Worm (Caenorhabditis elegans) whole organism, L3 larva: ENCODE measurements around the gene R04E5.7.

Experiments used
- ZK546.5 ChIP-seq: sonication (generic microtip); optimal IDR thresholded peaks from 2 replicates; lab custom pipeline; 2017; ENCODE audit warnings: missing biosample characterization, missing genetic modification characterization
- aly-2 ChIP-seq: fragments of 150-350 bp; optimal IDR thresholded peaks from 2 replicates; lab custom pipeline; 2014; ENCODE audit warnings: missing biosample characterization, missing genetic modification characterization
- ama-1 ChIP-seq: fragments of 150-350 bp; optimal IDR thresholded peaks from 2 replicates; lab custom pipeline; 2018
- ceh-16 ChIP-seq: sonication (generic microtip); optimal IDR thresholded peaks from 2 replicates; lab custom pipeline; 2017; ENCODE audit warnings: missing biosample characterization, missing genetic modification characterization
- ceh-28 ChIP-seq: fragments of 150-350 bp; optimal IDR thresholded peaks from 2 replicates; lab custom pipeline; 2014; ENCODE audit warnings: missing biosample characterization, missing genetic modification reagents, missing genetic modification characterization
- ceh-9 ChIP-seq: sonication (generic microtip); optimal IDR thresholded peaks from 2 replicates; lab custom pipeline; 2018; ENCODE audit warnings: missing biosample characterization, missing genetic modification characterization
- daf-12 ChIP-seq: fragments of 150-350 bp; optimal IDR thresholded peaks from 2 replicates; lab custom pipeline; 2014; ENCODE audit warnings: missing biosample characterization, missing genetic modification reagents, missing genetic modification characterization
- egl-27 ChIP-seq: sonication (generic microtip); optimal IDR thresholded peaks from 4 replicates; lab custom pipeline; 2017; ENCODE audit warnings: missing biosample characterization, missing genetic modification reagents, missing genetic modification characterization
- egl-5 ChIP-seq: fragments of 150-350 bp; optimal IDR thresholded peaks from 2 replicates; lab custom pipeline; 2017; ENCODE audit warnings: missing biosample characterization, missing genetic modification reagents, missing genetic modification characterization, inconsistent platforms
- elt-1 ChIP-seq: fragments of 150-350 bp; optimal IDR thresholded peaks from 2 replicates; lab custom pipeline; 2014; ENCODE audit warnings: missing biosample characterization, missing genetic modification characterization
- elt-2 ChIP-seq: sonication (generic microtip); optimal IDR thresholded peaks from 2 replicates; lab custom pipeline; 2016; ENCODE audit warnings: missing genetic modification reagents, mild to moderate bottlenecking, missing genetic modification characterization, missing compliant biosample characterization
- fkh-2 ChIP-seq: fragments of 150-350 bp; optimal IDR thresholded peaks from 2 replicates; lab custom pipeline; 2014; ENCODE audit warnings: missing biosample characterization, missing genetic modification reagents, missing genetic modification characterization
- lin-15B ChIP-seq: fragments of 150-350 bp; optimal IDR thresholded peaks from 2 replicates; lab custom pipeline; 2014; ENCODE audit warnings: missing biosample characterization, missing genetic modification characterization
- lin-39 ChIP-seq: fragments of 150-350 bp; optimal IDR thresholded peaks from 2 replicates; lab custom pipeline; 2018; ENCODE audit warnings: missing biosample characterization, missing genetic modification reagents, missing genetic modification characterization
- mml-1 ChIP-seq: fragments of 150-350 bp; sonication (generic microtip); optimal IDR thresholded peaks from 3 replicates; lab custom pipeline; 2014; ENCODE audit warnings: missing biosample characterization, missing genetic modification characterization
- nfya-1 ChIP-seq: sonication (generic microtip); optimal IDR thresholded peaks from 2 replicates; lab custom pipeline; 2017; ENCODE audit warnings: missing genetic modification characterization, mild to moderate bottlenecking, missing compliant biosample characterization, antibody characterized with exemption, moderate library complexity; ENCODE audit not compliant: insufficient read depth
- nhr-11 ChIP-seq: fragments of 150-350 bp; optimal IDR thresholded peaks from 2 replicates; lab custom pipeline; 2014; ENCODE audit warnings: missing biosample characterization, missing genetic modification characterization
- nhr-23 ChIP-seq: fragments of 150-350 bp; optimal IDR thresholded peaks from 2 replicates; lab custom pipeline; 2014; ENCODE audit warnings: missing biosample characterization, missing genetic modification reagents, missing genetic modification characterization
- nhr-237 ChIP-seq: fragments of 150-350 bp; optimal IDR thresholded peaks from 2 replicates; lab custom pipeline; 2014; ENCODE audit warnings: missing biosample characterization, missing genetic modification characterization
- nhr-67 ChIP-seq: fragments of 150-350 bp; optimal IDR thresholded peaks from 2 replicates; lab custom pipeline; 2014; ENCODE audit warnings: missing biosample characterization, missing genetic modification characterization
- nhr-76 ChIP-seq: fragments of 150-350 bp; sonication (generic microtip); optimal IDR thresholded peaks from 5 replicates; lab custom pipeline; 2014; ENCODE audit warnings: missing biosample characterization, missing genetic modification characterization
- pqm-1 ChIP-seq: fragments of 150-350 bp; optimal IDR thresholded peaks from 2 replicates; lab custom pipeline; 2017; ENCODE audit warnings: missing biosample characterization, missing genetic modification characterization, inconsistent platforms
- sea-2 ChIP-seq: fragments of 150-350 bp; sonication (generic microtip); optimal IDR thresholded peaks from 4 replicates; lab custom pipeline; 2014; ENCODE audit warnings: missing biosample characterization, missing genetic modification reagents, missing genetic modification characterization
- skn-1 ChIP-seq: fragments of 150-350 bp; optimal IDR thresholded peaks from 2 replicates; lab custom pipeline; 2014; ENCODE audit warnings: missing biosample characterization, missing genetic modification characterization
- unc-39 ChIP-seq: sonication (generic microtip); optimal IDR thresholded peaks from 4 replicates; lab custom pipeline; 2017; ENCODE audit warnings: missing biosample characterization, missing genetic modification characterization
- unc-62 ChIP-seq: fragments of 150-350 bp; sonication (generic microtip); optimal IDR thresholded peaks from 4 replicates; lab custom pipeline; 2014; ENCODE audit warnings: missing biosample characterization, missing genetic modification reagents, missing genetic modification characterization
- ztf-11 ChIP-seq: fragments of 150-350 bp; optimal IDR thresholded peaks from 2 replicates; lab custom pipeline; 2014; ENCODE audit warnings: missing biosample characterization, missing genetic modification characterization

R04E5.7 gene

ce11 chrX:8790093-8790492 lies 7.0 kb downstream of the R04E5.7 start:
- TF ChIP-seq unc-39 (tag; lab: Kevin White, UChicago) (no peak), egl-5 (tag; lab: Kevin White, UChicago) (no peak), egl-27 (no peak), unc-62 (GFP tag; lab: Kevin White, UChicago) (no peak), lin-15B (tag; lab: Kevin White, UChicago) (no peak)

ce11 chrX:8789014-8789506 lies 8.0 kb downstream of the R04E5.7 start, which contains the start of gene unc-27:
unc-27 (plus strand) TSS chrX:8789456.
- TF ChIP-seq egl-5 (tag; lab: Kevin White, UChicago) (peak; percentile 16), elt-2 (tag; lab: Kevin White, UChicago) (no peak), nfya-1 (tag; lab: Kevin White, UChicago) (peak; percentile 35)
- TF ChIP-seq, all 47 proteins: peak for 2

DNA sequence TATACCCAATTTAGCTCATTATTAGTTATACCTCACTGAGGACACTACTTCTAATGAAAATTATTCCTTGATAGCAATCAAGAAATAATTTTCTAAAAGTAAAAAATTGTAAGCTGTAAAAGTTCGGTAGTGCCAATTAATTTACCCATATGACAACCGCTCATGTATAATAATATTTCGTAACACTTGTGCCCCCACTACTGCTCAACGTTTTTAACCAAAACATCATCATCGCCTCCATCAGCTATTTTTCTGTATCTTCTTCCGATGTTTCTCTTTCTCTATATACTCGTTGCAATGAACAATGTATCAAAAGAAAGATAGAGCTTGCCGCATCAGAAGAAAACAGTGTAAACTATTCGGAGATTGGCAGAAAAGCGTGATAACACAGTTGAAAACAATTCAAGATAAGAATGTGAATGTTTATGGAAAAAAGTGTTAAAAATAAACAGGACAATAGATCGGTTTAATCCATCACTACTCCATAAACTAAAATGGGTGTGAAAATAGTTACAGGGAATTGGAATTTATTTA lies 9.3 kb downstream of the R04E5.7 start:
- TF ChIP-seq elt-2 (tag; lab: Kevin White, UChicago) (peak; percentile 14), nfya-1 (tag; lab: Kevin White, UChicago) (peak; percentile 22), lin-39 (no peak), ZK546.5 (no peak), nhr-11 (tag; lab: Kevin White, UChicago) (no peak)

DNA sequence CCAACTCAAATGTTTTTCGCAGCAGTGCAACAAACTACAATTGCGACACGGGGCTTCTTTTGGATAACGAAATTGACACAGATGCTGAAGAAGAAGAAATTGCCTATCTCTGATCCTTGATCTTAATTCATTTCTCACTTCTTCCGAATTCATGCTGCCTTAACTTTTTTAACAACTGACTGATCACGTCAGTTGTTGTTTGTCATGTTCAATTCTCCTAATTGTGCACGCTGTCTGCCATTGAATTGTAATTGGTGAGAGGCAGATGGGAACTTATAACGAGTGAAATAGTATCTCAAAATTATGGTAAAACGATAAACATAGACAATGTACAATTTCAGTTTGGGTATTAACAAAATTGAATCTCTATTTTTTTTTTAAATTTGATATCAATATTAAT lies 10.4 kb downstream of the R04E5.7 start:
- TF ChIP-seq ztf-11 (tag; lab: Kevin White, UChicago) (no peak), egl-5 (tag; lab: Kevin White, UChicago) (peak; percentile 13), nfya-1 (tag; lab: Kevin White, UChicago) (peak; percentile 3)

DNA sequence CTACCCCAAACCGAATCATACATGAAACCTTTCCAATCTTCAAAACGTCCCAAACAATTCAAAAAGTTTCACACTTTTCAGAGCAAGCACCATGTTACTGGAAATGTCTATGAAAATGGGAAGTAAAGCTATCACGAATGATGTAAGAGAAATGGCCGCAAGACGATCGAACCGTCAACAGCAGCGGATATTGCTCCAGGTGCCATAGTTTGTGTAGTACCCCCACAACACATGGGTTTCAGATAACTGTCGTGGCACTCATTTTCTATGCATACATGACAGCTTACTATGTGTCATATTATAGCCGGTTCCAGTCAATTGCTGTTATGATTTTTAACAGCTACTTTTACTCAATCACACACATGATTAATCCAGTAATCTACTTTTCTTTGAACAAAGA lies 12.8 kb downstream of the R04E5.7 start, which contains the start of gene ZK721.3:
ZK721.3 (plus strand) TSS at position 301 of the 400 bp plus-strand sequence.
- TF ChIP-seq nhr-237, result no peak
- no peak for TF ChIP-seq skn-1 (tag; lab: Kevin White, UChicago)
- TF ChIP-seq pqm-1 (tag; lab: Kevin White, UChicago), result no peak
- TF ChIP-seq sea-2 (GFP tag; lab: Kevin White, UChicago), result no peak
- TF ChIP-seq egl-5 (tag; lab: Kevin White, UChicago), result no peak
- TF ChIP-seq aly-2 (tag; lab: Kevin White, UChicago), result no peak
- TF ChIP-seq ceh-16 (tag; lab: Kevin White, UChicago), result no peak
- TF ChIP-seq ceh-28 (tag; lab: Kevin White, UChicago), result no peak
- no peak for TF ChIP-seq unc-39 (tag; lab: Kevin White, UChicago)

DNA sequence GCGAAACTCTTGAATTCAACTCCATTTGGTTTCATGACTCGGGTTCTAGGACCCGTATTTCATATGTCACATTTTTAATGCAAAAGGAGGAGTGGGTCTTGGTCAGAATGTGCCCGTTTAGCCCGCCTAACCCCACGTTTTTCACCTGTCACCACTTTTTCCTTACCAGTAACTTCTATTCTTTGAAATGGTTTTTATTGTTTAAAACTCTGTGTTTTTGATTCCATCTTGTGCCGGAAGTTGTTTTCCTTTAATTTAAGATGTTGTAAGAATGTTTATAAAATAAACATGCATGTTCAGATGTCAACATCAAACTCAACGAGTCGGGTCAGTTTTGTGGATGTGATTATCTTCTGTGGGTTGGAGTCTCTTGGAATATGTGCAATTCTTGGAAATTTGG lies 18.5 kb downstream of the R04E5.7 start, which contains the start of gene ZK721.4:
ZK721.4 (plus strand) TSS at position 301 of the 400 bp plus-strand sequence.
- TF ChIP-seq nhr-67 (tag; lab: Kevin White, UChicago) (no peak), ama-1 (lab: Kevin White, UChicago) (no peak), mml-1 (no peak), daf-12 (tag; lab: Kevin White, UChicago) (no peak), nhr-76 (tag; lab: Kevin White, UChicago) (no peak), skn-1 (tag; lab: Kevin White, UChicago) (no peak), fkh-2 (tag; lab: Kevin White, UChicago) (no peak), nhr-23 (tag; lab: Kevin White, UChicago) (no peak), elt-1 (tag; lab: Kevin White, UChicago) (no peak)

- TF ChIP-seq ceh-9 (tag; lab: Kevin White, UChicago) (no peak), nfya-1 (tag; lab: Kevin White, UChicago) (no peak), nhr-23 (tag; lab: Kevin White, UChicago) (no peak), daf-12 (tag; lab: Kevin White, UChicago) (no peak), ceh-28 (tag; lab: Kevin White, UChicago) (no peak)
Measured at ce11 chrX:8770316-8770715, 26.7 kb downstream of the R04E5.7 start.
